Fruit fly (Drosophila melanogaster): ENCODE results near the gene CG17271.

The CG17271 gene

dm6 chr3R:20823704-20824454 is 2.2 kb upstream of the CG17271 start, which contains the start of gene CG17272 (continued):
- TF ChIP-seq CoRest (tag; optimal IDR thresholded peaks at IDR 0.05) (peak; percentile 70), CG2202 (tag; optimal IDR thresholded peaks at IDR 0.05) (no peak), sens (GFP tag) (peak; percentile 92), Oli (tag; optimal IDR thresholded peaks at IDR 0.05) (no peak), fd96Cb (tag; optimal IDR thresholded peaks at IDR 0.05) (no peak), da (GFP tag; optimal IDR thresholded peaks at IDR 0.05) (no peak), dysf (GFP tag; IDR thresholded peaks at IDR 0.05) (no peak), trem (tag; optimal IDR thresholded peaks at IDR 0.05) (peak; percentile 69), CG14710 (tag; optimal IDR thresholded peaks at IDR 0.05) (peak; percentile 44), CG3995 (GFP tag; optimal IDR thresholded peaks at IDR 0.05) (no peak), CG15514 (GFP tag; optimal IDR thresholded peaks at IDR 0.05) (peak; percentile 50), CG4360 (GFP tag; IDR thresholded peaks at IDR 0.05) (no peak), Nf-YB (GFP tag; optimal IDR thresholded peaks at IDR 0.05) (no peak), stwl (tag; optimal IDR thresholded peaks at IDR 0.05) (peak; percentile 88), luna (GFP tag; optimal IDR thresholded peaks at IDR 0.05) (no peak), Usf (GFP tag; optimal IDR thresholded peaks at IDR 0.05) (no peak), CG4707 (GFP tag; optimal IDR thresholded peaks at IDR 0.05) (no peak), p53 (GFP tag; optimal IDR thresholded peaks at IDR 0.05) (no peak), chinmo (GFP tag; IDR thresholded peaks at IDR 0.05; ENCODE audit: partially characterized antibody) (no peak), exex (tag; optimal IDR thresholded peaks at IDR 0.05) (no peak), Ada2b (GFP tag; IDR thresholded peaks at IDR 0.05) (no peak), Max (GFP tag; optimal IDR thresholded peaks at IDR 0.05) (no peak), gem (tag; optimal IDR thresholded peaks at IDR 0.05) (peak; percentile 3), CG7271 (tag; optimal IDR thresholded peaks at IDR 0.05) (no peak), bsh (GFP tag; optimal IDR thresholded peaks at IDR 0.05) (no peak), CG1603 (tag; optimal IDR thresholded peaks at IDR 0.05) (peak; percentile 37), CG10267 (tag; optimal IDR thresholded peaks at IDR 0.05) (peak; percentile 31), CG31441 (GFP tag; IDR thresholded peaks at IDR 0.05) (no peak), CG9797 (GFP tag; optimal IDR thresholded peaks at IDR 0.05) (peak; percentile 76), Meics (GFP tag; optimal IDR thresholded peaks at IDR 0.05) (no peak), Elba2 (GFP tag; optimal IDR thresholded peaks at IDR 0.05) (peak; percentile 43), nau (GFP tag; optimal IDR thresholded peaks at IDR 0.05) (no peak), CG17829 (tag; optimal IDR thresholded peaks at IDR 0.05) (peak; percentile 9), CG1529 (GFP tag; optimal IDR thresholded peaks at IDR 0.05) (no peak), Dfd (GFP tag; optimal IDR thresholded peaks at IDR 0.05) (no peak), BEAF-32 (GFP tag; optimal IDR thresholded peaks at IDR 0.05) (peak; percentile 19), CG13624 (GFP tag; optimal IDR thresholded peaks at IDR 0.05) (peak; percentile 17), Blimp-1 (GFP tag; optimal IDR thresholded peaks at IDR 0.05) (no peak), Med (GFP tag) (peak; percentile 74), CG2116 (GFP tag; optimal IDR thresholded peaks at IDR 0.05) (peak; percentile 32), CG2129 (GFP tag; IDR thresholded peaks at IDR 0.05; ENCODE audit: partially characterized antibody) (no peak), Gsc (GFP tag; IDR thresholded peaks at IDR 0.05) (no peak), pita (GFP tag; optimal IDR thresholded peaks at IDR 0.05) (no peak), chif (GFP tag; optimal IDR thresholded peaks at IDR 0.05) (no peak), Mes4 (GFP tag; optimal IDR thresholded peaks at IDR 0.05) (no peak), row (GFP tag; IDR thresholded peaks at IDR 0.05) (peak; percentile 48; the same call in 1 of the 3 replicates), bcd (GFP tag; optimal IDR thresholded peaks at IDR 0.05) (no peak), CG11247 (GFP tag; IDR thresholded peaks at IDR 0.05) (no peak), CG30020 (tag; optimal IDR thresholded peaks at IDR 0.05) (peak; percentile 18)
